Fruit fly (Drosophila melanogaster) whole organism: ENCODE results near the gene CG7330.

Experiments
- CG8478 ChIP-seq: fragments of >200 bp; optimal IDR thresholded peaks from 2 replicates; lab custom pipeline; 2018; ENCODE audit warnings: inconsistent platforms
- psq ChIP-seq: fragments of >200 bp; optimal IDR thresholded peaks from 2 replicates; lab custom pipeline; 2017

DNA sequence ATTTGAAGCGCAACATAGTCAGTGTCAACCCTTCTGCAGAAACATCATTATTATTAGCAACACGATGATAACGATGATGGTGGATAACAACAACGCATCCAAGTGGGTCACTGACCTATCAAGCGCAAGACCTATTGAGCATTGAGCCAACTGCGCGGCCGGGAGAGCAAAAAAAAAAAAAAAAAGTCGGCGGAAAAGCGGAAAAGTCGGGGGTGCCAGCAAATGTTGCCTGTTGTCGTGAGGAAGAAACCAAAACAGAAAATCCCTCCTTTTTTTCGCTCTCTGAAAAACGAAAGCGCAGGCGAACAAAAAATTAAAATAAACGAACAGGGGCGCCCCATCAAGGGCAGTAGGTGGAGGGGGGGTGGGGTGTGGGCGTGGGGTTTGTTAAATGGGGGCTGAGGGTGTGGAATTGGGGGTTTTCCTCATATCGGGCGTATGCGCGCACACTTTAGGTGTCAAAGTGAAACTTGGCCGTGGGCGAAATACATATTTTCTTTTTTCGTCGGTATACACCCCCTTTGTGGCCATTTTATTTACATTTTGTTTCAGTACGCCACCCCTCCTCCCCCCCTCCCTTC is 42.9 kb downstream of the CG7330 start:
- TF ChIP-seq CG8478: no peak
- TF ChIP-seq psq (lab: Kevin White, UChicago): no peak
